Worm (Caenorhabditis elegans) whole organism, late embryonic: ENCODE results near the gene srh-89.
"Not testable (repeated sequence)": the region's sequence is repeated elsewhere in the genome, so short reads cannot be mapped to it uniquely, and the experiment has no call there.

Experiments
- K02D7.2 ChIP-seq: sonication (generic microtip); optimal IDR thresholded peaks from 2 replicates; lab custom pipeline; 2017; ENCODE audit warnings: mild to moderate bottlenecking, missing genetic modification characterization, missing compliant biosample characterization
- ama-1 ChIP-seq: fragments of 150-350 bp; optimal IDR thresholded peaks from 2 replicates; lab custom pipeline; 2014
- ceh-18 ChIP-seq: sonication (generic microtip); optimal IDR thresholded peaks from 2 replicates; lab custom pipeline; 2016; ENCODE audit warnings: missing genetic modification characterization, missing compliant biosample characterization
- ceh-6 ChIP-seq: fragments of 200-800 bp; sonication (Bioruptor generic); optimal IDR thresholded peaks from 2 replicates; lab custom pipeline; 2018; ENCODE audit warnings: mild to moderate bottlenecking, missing genetic modification characterization, missing compliant biosample characterization
- hlh-30 ChIP-seq: sonication (generic microtip); optimal IDR thresholded peaks from 2 replicates; lab custom pipeline; 2017; ENCODE audit warnings: antibody characterized with exemption, missing genetic modification characterization, missing compliant biosample characterization; ENCODE audit not compliant: insufficient read depth
- madf-2 ChIP-seq: sonication (generic microtip); optimal IDR thresholded peaks from 2 replicates; lab custom pipeline; 2017; ENCODE audit warnings: missing genetic modification characterization, missing compliant biosample characterization
- nfya-1 ChIP-seq: sonication (generic microtip); optimal IDR thresholded peaks from 2 replicates; lab custom pipeline; 2017; ENCODE audit warnings: missing genetic modification characterization, mild to moderate bottlenecking, missing compliant biosample characterization, antibody characterized with exemption, moderate library complexity
- nhr-11 ChIP-seq: fragments of 150-350 bp; optimal IDR thresholded peaks from 2 replicates; lab custom pipeline; 2014; ENCODE audit warnings: missing biosample characterization, missing genetic modification characterization
- npax-4 ChIP-seq: sonication (generic microtip); optimal IDR thresholded peaks from 2 replicates; lab custom pipeline; 2016; ENCODE audit warnings: missing genetic modification characterization, missing compliant biosample characterization
- pha-4 ChIP-seq: fragments of 150-350 bp; optimal IDR thresholded peaks from 2 replicates; lab custom pipeline; 2018; ENCODE audit warnings: missing biosample characterization, missing genetic modification reagents, missing genetic modification characterization
- sox-2 ChIP-seq: fragments of 200-800 bp; sonication (Bioruptor generic); IDR thresholded peaks from 2 replicates; pipeline ENCODE4 v1.3.6; 2022; ENCODE audit warnings: missing genetic modification reagents, missing genetic modification characterization, missing compliant biosample characterization
- tbx-2 ChIP-seq: sonication (generic microtip); optimal IDR thresholded peaks from 2 replicates; lab custom pipeline; 2016; ENCODE audit warnings: missing genetic modification characterization, missing compliant biosample characterization
- tbx-7 ChIP-seq: sonication (generic microtip); optimal IDR thresholded peaks from 2 replicates; lab custom pipeline; 2016; ENCODE audit warnings: missing genotype, missing genetic modification characterization, missing compliant biosample characterization
- unc-55 ChIP-seq: sonication (generic microtip); optimal IDR thresholded peaks from 2 replicates; lab custom pipeline; 2017; ENCODE audit warnings: missing biosample characterization, missing genetic modification reagents, missing genetic modification characterization

ce11 chrV:7444331-7444730 is 20.3 kb downstream of the srh-89 start, which contains the start of gene nhr-141:
- TF ChIP-seq K02D7.2; ama-1; madf-2 (tag; lab: Kevin White, UChicago); npax-4 (tag; lab: Kevin White, UChicago); hlh-30 (tag; lab: Kevin White, UChicago); nhr-11 (tag; lab: Kevin White, UChicago); pha-4 (tag; lab: Kevin White, UChicago); unc-55 (GFP tag; lab: Kevin White, UChicago); sox-2 (GFP tag; lab: Robert Waterston, UW); nfya-1 (tag; lab: Kevin White, UChicago); ceh-6 (GFP tag; lab: Kevin White, UChicago); tbx-2; tbx-7 (tag; lab: Kevin White, UChicago); ceh-18 (tag; lab: Kevin White, UChicago): not testable (repeated sequence)
